Worm (Caenorhabditis elegans): ENCODE data around the gene nep-20.

ce11 chrII:3349820-3350291 lies 45.5 kb downstream of the nep-20 start, which contains the start of gene F14D2.8:
- TF ChIP-seq daf-12 (tag; optimal IDR thresholded peaks at IDR 0.05) (no peak), nhr-12 (tag; optimal IDR thresholded peaks at IDR 0.05) (no peak), nhr-76 (tag; optimal IDR thresholded peaks at IDR 0.05) (no peak), elt-2 (tag; optimal IDR thresholded peaks at IDR 0.05) (no peak), pha-4 (tag; optimal IDR thresholded peaks at IDR 0.05) (no peak), ceh-16 (tag; optimal IDR thresholded peaks at IDR 0.05) (no peak), unc-62 (GFP tag; optimal IDR thresholded peaks at IDR 0.05) (no peak), nhr-77 (tag; optimal IDR thresholded peaks at IDR 0.05) (no peak), nhr-11 (tag; optimal IDR thresholded peaks at IDR 0.05) (no peak), lin-39 (tag; optimal IDR thresholded peaks at IDR 0.05) (no peak), snpc-4 (tag; optimal IDR thresholded peaks at IDR 0.05) (no peak), nhr-237 (tag; optimal IDR thresholded peaks at IDR 0.05) (no peak), elt-1 (tag; optimal IDR thresholded peaks at IDR 0.05) (no peak), R02D3.7 (tag; optimal IDR thresholded peaks at IDR 0.05) (no peak)
